Fruit fly (Drosophila melanogaster) whole organism: ENCODE measurements around the gene mRpS35.

Experiments used
- CG8478 ChIP-seq: fragments of >200 bp; optimal IDR thresholded peaks from 2 replicates; lab custom pipeline; 2018; ENCODE audit warnings: inconsistent platforms
- Dll ChIP-seq: fragments of >200 bp; optimal IDR thresholded peaks from 2 replicates; lab custom pipeline; 2017
- pan ChIP-seq: fragments of >200 bp; optimal IDR thresholded peaks from 2 replicates; lab custom pipeline; 2017
- psq ChIP-seq: fragments of >200 bp; optimal IDR thresholded peaks from 2 replicates; lab custom pipeline; 2017
- usp ChIP-seq: fragments of >200 bp; optimal IDR thresholded peaks from 2 replicates; lab custom pipeline; 2017; ENCODE audit warnings: missing biosample characterization, missing genetic modification characterization, mixed read lengths

dm6 chr3L:2817872-2818271 is 37.2 kb downstream of the mRpS35 start:
- TF ChIP-seq psq (lab: Kevin White, UChicago) = no peak
- TF ChIP-seq CG8478 = no peak
- TF ChIP-seq pan (lab: Kevin White, UChicago) = no peak
- no peak for TF ChIP-seq Dll (lab: Kevin White, UChicago)
- TF ChIP-seq usp (GFP tag; lab: Kevin White, UChicago) = no peak
